Fruit fly (Drosophila melanogaster): ENCODE measurements around the gene Sik2.

DNA sequence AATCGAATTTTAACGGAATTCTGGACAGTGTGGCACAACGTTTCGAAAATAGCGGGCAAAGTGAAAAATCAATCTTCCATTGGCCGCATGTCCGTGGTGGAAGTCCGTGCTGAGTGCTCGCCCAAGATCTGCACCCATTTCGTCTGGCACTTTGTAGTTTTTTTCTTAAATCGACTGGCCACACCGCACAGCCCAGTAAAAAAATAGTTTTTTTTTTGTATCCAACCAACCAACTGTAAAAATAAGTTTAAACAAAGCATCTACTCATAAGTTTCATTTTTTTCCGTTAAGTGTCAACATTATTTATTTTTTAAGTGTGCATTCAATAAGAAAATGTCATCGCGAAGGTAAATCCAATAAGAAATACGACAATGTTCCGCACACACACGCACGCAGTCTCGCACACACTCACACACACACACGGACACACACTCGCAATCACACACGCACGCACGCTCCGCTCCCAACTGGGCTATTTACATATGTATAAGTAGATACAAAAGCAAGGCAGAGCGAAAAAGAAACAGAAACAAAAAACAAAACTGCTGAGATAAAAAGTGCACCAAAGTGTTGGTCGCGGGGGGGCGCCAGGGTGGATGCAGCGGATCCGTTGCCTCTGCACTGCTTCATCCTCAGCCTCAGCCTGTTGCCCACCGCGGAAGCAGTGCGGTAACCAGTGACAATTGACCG is 32.5 kb upstream of the Sik2 start, which contains the start of gene csw:
- TF ChIP-seq CTCF (optimal IDR thresholded peaks at IDR 0.05) (peak; percentile 58 to 78), CG8478 (optimal IDR thresholded peaks at IDR 0.05) (no peak)

Measured in S2 (cell line).